Worm (Caenorhabditis elegans) whole organism, young adult: ENCODE measurements around the gene F53H2.1.
A peak's percentile ranks its signal among the peaks of the same experiment; 100 is the strongest.
"Not testable (repeated sequence)": the region's sequence is repeated elsewhere in the genome, so short reads cannot be mapped to it uniquely, and the experiment has no call there.

ENCODE experiments used
- B0019.2 ChIP-seq: fragments of 200-800 bp; sonication (Bioruptor generic); conservative IDR thresholded peaks from 2 replicates; pipeline ENCODE4 v1.3.6; 2022; ENCODE audit warnings: missing genetic modification reagents, missing genetic modification characterization, missing compliant biosample characterization
- F23B12.7 ChIP-seq: sonication (generic microtip); optimal IDR thresholded peaks from 2 replicates; lab custom pipeline; 2017; ENCODE audit warnings: missing genetic modification characterization, mild to moderate bottlenecking, missing compliant biosample characterization, antibody characterized with exemption, moderate library complexity; ENCODE audit not compliant: insufficient read depth
- F37B4.10 ChIP-seq: fragments of 200-800 bp; sonication (Bioruptor generic); IDR thresholded peaks from 2 replicates; pipeline ENCODE4 v1.3.6; 2022; ENCODE audit warnings: missing genetic modification characterization, missing compliant biosample characterization
- T07F8.4 ChIP-seq: sonication (generic microtip); optimal IDR thresholded peaks from 2 replicates; lab custom pipeline; 2016; ENCODE audit warnings: mild to moderate bottlenecking, missing genetic modification characterization, moderate library complexity, missing compliant biosample characterization
- T26A5.8 ChIP-seq: sonication (generic microtip); optimal IDR thresholded peaks from 2 replicates; lab custom pipeline; 2016; ENCODE audit warnings: missing genetic modification characterization, missing compliant biosample characterization
- Y95B8A.8 ChIP-seq: fragments of 200-800 bp; sonication (Bioruptor generic); IDR thresholded peaks from 2 replicates; pipeline ENCODE4 v1.3.6; 2022; ENCODE audit warnings: missing genetic modification reagents, missing genetic modification characterization, missing compliant biosample characterization
- aptf-3 ChIP-seq: fragments of 200-800 bp; sonication (Bioruptor generic); IDR thresholded peaks from 2 replicates; pipeline ENCODE4 v1.3.6; 2022; ENCODE audit warnings: missing genetic modification characterization, missing compliant biosample characterization
- athp-1 ChIP-seq: sonication (generic microtip); optimal IDR thresholded peaks from 2 replicates; lab custom pipeline; 2017; ENCODE audit warnings: mild to moderate bottlenecking, missing genetic modification characterization, missing compliant biosample characterization
- attf-6 ChIP-seq: fragments of 200-800 bp; sonication (Bioruptor generic); IDR thresholded peaks from 2 replicates; pipeline ENCODE4 v1.3.6; 2022; ENCODE audit warnings: missing genetic modification reagents, missing genetic modification characterization, missing compliant biosample characterization
- ccch-3 ChIP-seq: fragments of 200-800 bp; sonication (Bioruptor generic); optimal IDR thresholded peaks from 2 replicates; lab custom pipeline; 2018; ENCODE audit warnings: mild to moderate bottlenecking, missing genetic modification characterization, missing compliant biosample characterization
- cebp-1 ChIP-seq, 2 experiments: fragments of 200-800 bp in 1 of 2; sonication (Bioruptor generic) in 1 of 2; sonication (generic microtip) in 1 of 2; IDR thresholded peaks in 1 of 2; optimal IDR thresholded peaks in 1 of 2; 2 replicates each; pipeline versions ENCODE4 v1.3.6 to Lab custom; 2017 to 2022; ENCODE audit warnings: missing compliant biosample characterization in 2 of 2, missing genetic modification characterization in 2 of 2, mild to moderate bottlenecking in 1 of 2, missing genetic modification reagents in 1 of 2, moderate library complexity in 1 of 2
- dox-1 ChIP-seq: fragments of 200-800 bp; sonication (Bioruptor generic); IDR thresholded peaks from 2 replicates; pipeline ENCODE4 v1.3.6; 2022; ENCODE audit warnings: missing genetic modification reagents, missing genetic modification characterization, missing compliant biosample characterization
- dpff-1 ChIP-seq: sonication (generic microtip); optimal IDR thresholded peaks from 2 replicates; lab custom pipeline; 2017; ENCODE audit warnings: mild to moderate bottlenecking, missing genetic modification characterization, missing compliant biosample characterization
- dpl-1 ChIP-seq: fragments of 150-350 bp; optimal IDR thresholded peaks from 2 replicates; lab custom pipeline; 2014; ENCODE audit warnings: missing biosample characterization, missing genetic modification reagents, missing genetic modification characterization
- egl-18 ChIP-seq: fragments of 200-800 bp; sonication (Bioruptor generic); IDR thresholded peaks from 2 replicates; pipeline ENCODE4 v1.3.6; 2022; ENCODE audit warnings: missing genetic modification reagents, missing genetic modification characterization, missing compliant biosample characterization
- him-1 ChIP-seq: sonication (generic microtip); optimal IDR thresholded peaks from 2 replicates; lab custom pipeline; 2016; ENCODE audit warnings: missing genotype, missing genetic modification reagents, missing genetic modification characterization, missing compliant biosample characterization
- hmg-20 ChIP-seq: fragments of 200-800 bp; sonication (Bioruptor generic); IDR thresholded peaks from 2 replicates; pipeline ENCODE4 v1.3.6; 2022; ENCODE audit warnings: missing genetic modification reagents, missing genetic modification characterization, missing compliant biosample characterization
- hsf-1 ChIP-seq: fragments of 200-800 bp; sonication (Bioruptor generic); IDR thresholded peaks from 2 replicates; pipeline ENCODE4 v1.3.6; 2022; ENCODE audit warnings: missing genetic modification reagents, missing genetic modification characterization, missing compliant biosample characterization
- lin-35 ChIP-seq, 3 experiments: fragments of 150-350 bp in 2 of 3; sonication (generic microtip) in 1 of 3; optimal IDR thresholded peaks; 2 replicates each; lab custom pipeline; 2014 to 2018; ENCODE audit warnings: missing biosample characterization in 3 of 3, missing genetic modification characterization in 3 of 3, missing genetic modification reagents in 3 of 3
- lsy-27 ChIP-seq: sonication (generic microtip); optimal IDR thresholded peaks from 2 replicates; lab custom pipeline; 2017; ENCODE audit warnings: missing genetic modification characterization, mild to moderate bottlenecking, missing compliant biosample characterization, antibody characterized with exemption, missing genotype, borderline replicate concordance; ENCODE audit not compliant: insufficient read depth
- mxl-1 ChIP-seq: sonication (generic microtip); optimal IDR thresholded peaks from 2 replicates; lab custom pipeline; 2016; ENCODE audit warnings: missing genetic modification characterization, missing compliant biosample characterization
- nhr-120 ChIP-seq: fragments of 200-800 bp; sonication (Bioruptor generic); IDR thresholded peaks from 2 replicates; pipeline ENCODE4 v1.3.6; 2022; ENCODE audit warnings: missing genetic modification characterization, missing compliant biosample characterization
- nhr-179 ChIP-seq: sonication (generic microtip); optimal IDR thresholded peaks from 2 replicates; lab custom pipeline; 2016; ENCODE audit warnings: mild to moderate bottlenecking, missing genetic modification characterization, missing compliant biosample characterization
- nhr-80 ChIP-seq: sonication (generic microtip); optimal IDR thresholded peaks from 2 replicates; lab custom pipeline; 2016; ENCODE audit warnings: missing genetic modification characterization, missing compliant biosample characterization
- rpc-1 ChIP-seq, 2 experiments: fragments of 150-350 bp in 1 of 2; sonication (generic microtip) in 1 of 2; optimal IDR thresholded peaks; 2 replicates each; lab custom pipeline; 2014 to 2018; ENCODE audit warnings: missing biosample characterization in 1 of 2, missing genetic modification characterization in 1 of 2, missing genetic modification reagents in 1 of 2, missing genotype in 1 of 2
- sdz-38 ChIP-seq: sonication (generic microtip); optimal IDR thresholded peaks from 2 replicates; lab custom pipeline; 2016; ENCODE audit warnings: missing genotype, missing genetic modification characterization, missing compliant biosample characterization
- sea-2 ChIP-seq: fragments of 200-800 bp; sonication (Bioruptor generic); IDR thresholded peaks from 2 replicates; pipeline ENCODE4 v1.3.6; 2022; ENCODE audit warnings: missing genetic modification characterization, missing compliant biosample characterization
- snpc-3.4 ChIP-seq: sonication (generic microtip); optimal IDR thresholded peaks from 2 replicates; lab custom pipeline; 2017; ENCODE audit warnings: missing genetic modification characterization, mild to moderate bottlenecking, missing compliant biosample characterization, antibody characterized with exemption, moderate library complexity, missing genotype, missing genetic modification reagents
- somi-1 ChIP-seq: fragments of 200-800 bp; sonication (Bioruptor generic); optimal IDR thresholded peaks from 2 replicates; lab custom pipeline; 2018; ENCODE audit warnings: mild to moderate bottlenecking, missing genetic modification characterization, missing compliant biosample characterization
- tlf-1 ChIP-seq: fragments of 200-800 bp; sonication (Bioruptor generic); optimal IDR thresholded peaks from 2 replicates; lab custom pipeline; 2018; ENCODE audit warnings: mild to moderate bottlenecking, missing genetic modification characterization, missing compliant biosample characterization
- unc-62 ChIP-seq: fragments of 150-350 bp; optimal IDR thresholded peaks from 2 replicates; lab custom pipeline; 2014; ENCODE audit warnings: missing biosample characterization, missing genetic modification reagents, missing genetic modification characterization
- ztf-3 ChIP-seq: fragments of 200-800 bp; sonication (Bioruptor generic); optimal IDR thresholded peaks from 2 replicates; lab custom pipeline; 2018; ENCODE audit warnings: mild to moderate bottlenecking, missing genetic modification characterization, missing compliant biosample characterization

Gene F53H2.1

ce11 chrV:20366839-20367238 is 20.7 kb upstream of the F53H2.1 start, which contains the start of gene K02E2.8:
TSS of gene K02E2.8 (minus strand) at chrV:20366939.
- TF ChIP-seq athp-1 (tag; lab: Kevin White, UChicago) (no peak), nhr-120 (GFP tag; lab: Robert Waterston, UW) (no peak), Y95B8A.8 (GFP tag; lab: Robert Waterston, UW) (no peak), sdz-38 (tag; lab: Kevin White, UChicago) (no peak), ccch-3 (no peak), dpl-1 (no peak), dpff-1 (tag; lab: Kevin White, UChicago) (no peak), attf-6 (GFP tag; lab: Robert Waterston, UW) (no peak), nhr-179 (no peak), B0019.2 (no peak), dox-1 (no peak), F23B12.7 (tag; lab: Kevin White, UChicago) (no peak), lin-35 (GFP tag; optimal IDR thresholded peaks at IDR 0.05; lab: Kevin White, UChicago) (no peak), cebp-1 (GFP tag; IDR thresholded peaks at IDR 0.05; lab: Robert Waterston, UW) (no peak), cebp-1 (tag; optimal IDR thresholded peaks at IDR 0.05; lab: Kevin White, UChicago) (no peak)
- TF ChIP-seq, all 124 proteins: peak for 0

ce11 chrV:20369153-20369552 is 18.4 kb upstream of the F53H2.1 start, which contains the start of gene srh-177:
TSS of gene srh-177 (minus strand) at chrV:20369253.
- not testable (repeated sequence) for TF ChIP-seq T26A5.8, T07F8.4, lsy-27 (tag; lab: Kevin White, UChicago)

- TF ChIP-seq nhr-80 (tag; lab: Kevin White, UChicago) (peak; percentile 1), mxl-1 (tag; lab: Kevin White, UChicago) (no peak)
Measured at ce11 chrV:20374484-20374883, 13.0 kb upstream of the F53H2.1 start.

- no peak for TF ChIP-seq aptf-3 (GFP tag; lab: Robert Waterston, UW)
- no peak for TF ChIP-seq somi-1 (GFP tag; lab: Kevin White, UChicago)
- no peak for TF ChIP-seq hsf-1 (GFP tag; lab: Robert Waterston, UW)
- no peak for TF ChIP-seq rpc-1 (optimal IDR thresholded peaks at IDR 0.05; lab: Kevin White, UChicago)
- no peak for TF ChIP-seq rpc-1 (tag; optimal IDR thresholded peaks at IDR 0.05; lab: Kevin White, UChicago)
- TF ChIP-seq sea-2 (GFP tag; lab: Robert Waterston, UW), result no peak
- TF ChIP-seq him-1 (tag; lab: Kevin White, UChicago), result no peak
- TF ChIP-seq snpc-3.4 (tag; lab: Kevin White, UChicago), result no peak
- TF ChIP-seq ztf-3, result no peak
- TF ChIP-seq egl-18 (GFP tag; lab: Robert Waterston, UW), result no peak
- no peak for TF ChIP-seq hmg-20 (GFP tag; lab: Robert Waterston, UW)
- no peak for TF ChIP-seq unc-62 (GFP tag; lab: Kevin White, UChicago)
- TF ChIP-seq F37B4.10, result no peak
- TF ChIP-seq, all 124 proteins: peak for 0
Measured at ce11 chrV:20375236-20375635, 12.3 kb upstream of the F53H2.1 start, which contains the start of gene ins-35. TSS of gene ins-35 (plus strand) at chrV:20375536.

ce11 chrV:20376070-20376469 is 11.4 kb upstream of the F53H2.1 start:
- no peak for TF ChIP-seq rpc-1 (optimal IDR thresholded peaks at IDR 0.05; lab: Kevin White, UChicago)
- TF ChIP-seq rpc-1 (tag; optimal IDR thresholded peaks at IDR 0.05; lab: Kevin White, UChicago), result no peak
- TF ChIP-seq tlf-1 (GFP tag; lab: Kevin White, UChicago), result no peak
- TF ChIP-seq, all 124 proteins: peak for 0
